Worm (Caenorhabditis elegans): Measurements from ENCODE around the gene D2096.12.

DNA sequence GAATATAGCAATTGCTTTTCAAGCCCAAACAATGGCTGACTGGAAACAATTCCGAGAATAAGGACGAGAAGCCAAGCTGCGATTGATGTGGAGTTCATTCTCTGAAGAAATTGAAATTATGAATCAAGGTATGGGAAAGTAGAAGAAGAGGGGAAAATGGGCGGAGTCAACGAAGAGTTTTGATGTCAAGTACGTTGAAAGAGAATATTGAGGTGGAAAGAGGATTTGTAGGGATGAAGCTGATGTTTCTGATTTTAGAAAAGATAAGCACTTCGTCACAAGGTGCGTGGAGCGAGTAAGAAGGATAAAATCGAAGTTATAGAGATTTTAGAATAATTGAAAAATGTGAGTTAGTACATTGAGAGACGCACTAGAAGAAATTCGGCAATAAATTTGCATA, 19.4 kb downstream of the D2096.12 start, which contains the start of gene D2096.9:
- TF ChIP-seq ztf-23 (GFP tag; IDR thresholded peaks at IDR 0.05) (no peak), ref-1 (GFP tag; conservative IDR thresholded peaks at IDR 0.05) (no peak), klf-2 (GFP tag; conservative IDR thresholded peaks at IDR 0.05) (no peak), flt-1 (GFP tag; IDR thresholded peaks at IDR 0.05) (no peak), tab-1 (GFP tag; IDR thresholded peaks at IDR 0.05) (no peak), med-1 (GFP tag; optimal IDR thresholded peaks at IDR 0.05; ENCODE audit: insufficient read depth) (no peak), T22C8.4 (GFP tag; IDR thresholded peaks at IDR 0.05) (no peak)
